Fruit fly (Drosophila melanogaster): ENCODE data around the gene alphaCOP.

DNA sequence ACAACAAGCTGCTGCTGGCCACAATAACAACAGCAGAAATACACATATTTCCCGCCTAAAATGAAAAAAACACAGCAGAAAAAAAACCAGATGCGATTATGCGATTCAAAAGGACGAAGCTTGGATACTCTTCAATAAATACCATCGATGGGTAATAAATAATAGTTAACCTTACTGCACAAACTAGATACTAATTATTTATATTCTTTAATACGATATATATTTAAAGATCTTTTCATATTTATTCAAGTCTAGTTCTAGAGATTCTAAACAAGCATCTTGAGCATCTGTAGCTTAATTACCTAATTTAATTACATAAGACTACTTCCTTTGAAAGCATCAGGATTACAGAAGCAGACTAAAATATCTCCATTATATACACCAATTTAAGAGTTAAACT lies 43.2 kb upstream of the alphaCOP start:
- no peak for TF ChIP-seq EcR (GFP tag; optimal IDR thresholded peaks at IDR 0.05)
- no peak for TF ChIP-seq usp (GFP tag; optimal IDR thresholded peaks at IDR 0.05)
